Fruit fly (Drosophila melanogaster) whole organism, prepupa: Measurements from ENCODE around the gene Dpp10.

Source experiments
- CG10631 ChIP-seq: fragments of 200-800 bp; sonication (Bioruptor generic); optimal IDR thresholded peaks from 2 replicates; lab custom pipeline; 2016; ENCODE audit warnings: missing biosample characterization, missing genetic modification characterization
- CG10669 ChIP-seq: fragments of 200-800 bp; sonication (Bioruptor generic); optimal IDR thresholded peaks from 3 replicates; lab custom pipeline; 2018; ENCODE audit warnings: missing biosample characterization, mild to moderate bottlenecking, missing genetic modification characterization, moderate library complexity
- CG15336 ChIP-seq: fragments of 200-800 bp; sonication (Bioruptor generic); IDR thresholded peaks from 2 replicates; pipeline ENCODE4 v1.3.6; 2022; ENCODE audit warnings: missing biosample characterization, missing genetic modification characterization
- CG1621 ChIP-seq: fragments of 200-800 bp; sonication (Bioruptor generic); optimal IDR thresholded peaks from 3 replicates; lab custom pipeline; 2018; ENCODE audit warnings: missing biosample characterization, mild to moderate bottlenecking, missing genetic modification characterization
- CG16779 ChIP-seq: fragments of 200-800 bp; sonication (Bioruptor generic); optimal IDR thresholded peaks from 3 replicates; lab custom pipeline; 2017; ENCODE audit warnings: missing biosample characterization, mild to moderate bottlenecking, missing genetic modification characterization
- CG31627 ChIP-seq: fragments of 200-800 bp; sonication (Bioruptor generic); optimal IDR thresholded peaks from 3 replicates; lab custom pipeline; 2016; ENCODE audit warnings: missing biosample characterization, missing genetic modification characterization
- CG32006 ChIP-seq: fragments of 200-800 bp; sonication (Bioruptor generic); optimal IDR thresholded peaks from 3 replicates; lab custom pipeline; 2017; ENCODE audit warnings: missing biosample characterization, mild to moderate bottlenecking, missing genetic modification characterization
- CG34406 ChIP-seq: fragments of 200-800 bp; sonication (Bioruptor generic); optimal IDR thresholded peaks from 3 replicates; lab custom pipeline; 2016; ENCODE audit warnings: missing biosample characterization, missing genetic modification characterization
- CG6163 ChIP-seq: fragments of 200-800 bp; sonication (Bioruptor generic); IDR thresholded peaks from 3 replicates; pipeline ENCODE4 v1.3.6; 2022; ENCODE audit warnings: missing biosample characterization, missing genetic modification characterization
- CG7368 ChIP-seq: fragments of 200-800 bp; sonication (Bioruptor generic); optimal IDR thresholded peaks from 3 replicates; lab custom pipeline; 2016; ENCODE audit warnings: missing biosample characterization, missing genetic modification characterization
- CG8119 ChIP-seq: fragments of 200-800 bp; sonication (Bioruptor generic); IDR thresholded peaks from 3 replicates; pipeline ENCODE4 v1.3.6; 2022; ENCODE audit warnings: missing biosample characterization, missing genetic modification characterization
- CG8632 ChIP-seq: fragments of 200-800 bp; sonication (Bioruptor generic); optimal IDR thresholded peaks from 3 replicates; lab custom pipeline; 2016; ENCODE audit warnings: missing biosample characterization, missing genetic modification characterization
- Eip75B ChIP-seq: fragments of 200-800 bp; sonication (Bioruptor generic); optimal IDR thresholded peaks from 3 replicates; lab custom pipeline; 2016; ENCODE audit warnings: missing biosample characterization, missing genetic modification characterization
- Eip78C ChIP-seq: fragments of 200-800 bp; sonication (Bioruptor generic); peaks from one replicate; lab custom pipeline; 2016; ENCODE audit warnings: missing biosample characterization, missing genetic modification characterization
- Ets21C ChIP-seq: fragments of 200-800 bp; sonication (Bioruptor generic); optimal IDR thresholded peaks from 3 replicates; lab custom pipeline; 2016; ENCODE audit warnings: missing biosample characterization, missing genetic modification characterization
- Hr38 ChIP-seq: sonication (Bioruptor generic); optimal IDR thresholded peaks from 2 replicates; lab custom pipeline; 2016; ENCODE audit warnings: missing biosample characterization, missing genetic modification characterization
- Hr4 ChIP-seq: fragments of 200-800 bp; sonication (Bioruptor generic); optimal IDR thresholded peaks from 3 replicates; lab custom pipeline; 2016; ENCODE audit warnings: missing biosample characterization, missing genetic modification characterization
- Lpt ChIP-seq: fragments of 200-800 bp; sonication (Bioruptor generic); optimal IDR thresholded peaks from 3 replicates; lab custom pipeline; 2016; ENCODE audit warnings: missing biosample characterization, missing genetic modification characterization
- Met ChIP-seq: fragments of 200-800 bp; sonication (Bioruptor generic); optimal IDR thresholded peaks from 3 replicates; lab custom pipeline; 2016; ENCODE audit warnings: missing biosample characterization, missing genetic modification characterization
- Sox15 ChIP-seq: fragments of 200-800 bp; sonication (Bioruptor generic); optimal IDR thresholded peaks from 3 replicates; lab custom pipeline; 2016; ENCODE audit warnings: missing biosample characterization, missing genetic modification characterization
- cyc ChIP-seq: fragments of 200-800 bp; sonication (Bioruptor generic); optimal IDR thresholded peaks from 3 replicates; lab custom pipeline; 2016; ENCODE audit warnings: missing biosample characterization, missing genetic modification characterization
- dsx ChIP-seq: fragments of 200-800 bp; optimal IDR thresholded peaks from 3 replicates; lab custom pipeline; 2019; ENCODE audit warnings: missing biosample characterization, mild to moderate bottlenecking, missing genetic modification characterization, moderate library complexity; ENCODE audit not compliant: poor library complexity, severe bottlenecking
- eg ChIP-seq: fragments of 200-800 bp; sonication (Bioruptor generic); IDR thresholded peaks from 3 replicates; pipeline ENCODE4 v1.3.6; 2022; ENCODE audit warnings: missing biosample characterization, missing genetic modification characterization
- esn ChIP-seq: fragments of 200-800 bp; sonication (Bioruptor generic); optimal IDR thresholded peaks from 2 replicates; lab custom pipeline; 2016; ENCODE audit warnings: missing biosample characterization, mild to moderate bottlenecking, missing genetic modification characterization, moderate library complexity
- fkh ChIP-seq: fragments of 200-800 bp; sonication (Bioruptor generic); optimal IDR thresholded peaks from 3 replicates; lab custom pipeline; 2017; ENCODE audit warnings: missing biosample characterization, mild to moderate bottlenecking, missing genetic modification characterization, moderate library complexity
- net ChIP-seq: fragments of 200-800 bp; sonication (Bioruptor generic); optimal IDR thresholded peaks from 3 replicates; lab custom pipeline; 2016; ENCODE audit warnings: missing biosample characterization, missing genetic modification characterization
- spab ChIP-seq: fragments of 200-800 bp; sonication (Bioruptor generic); optimal IDR thresholded peaks from 2 replicates; lab custom pipeline; 2017; ENCODE audit warnings: missing biosample characterization, mild to moderate bottlenecking, missing genetic modification characterization, missing genetic modification reagents
- ss ChIP-seq, 2 experiments: fragments of 200-800 bp; sonication (Bioruptor generic); optimal IDR thresholded peaks; 2 replicates in 1 of 2; 3 replicates in 1 of 2; lab custom pipeline; 2017 to 2018; ENCODE audit warnings: mild to moderate bottlenecking in 2 of 2, missing biosample characterization in 2 of 2, missing genetic modification characterization in 2 of 2, moderate library complexity in 1 of 2
- svp ChIP-seq: fragments of 200-800 bp; sonication (Bioruptor generic); peaks from one replicate; lab custom pipeline; 2016; ENCODE audit warnings: missing biosample characterization, missing genetic modification characterization
- vri ChIP-seq: fragments of 200-800 bp; sonication (Bioruptor generic); optimal IDR thresholded peaks from 3 replicates; lab custom pipeline; 2016; ENCODE audit warnings: missing biosample characterization, mild to moderate bottlenecking, missing genetic modification characterization

Dpp10 gene

dm6 chr2L:6547978-6548377, 52.9 kb downstream of the Dpp10 start:
- TF ChIP-seq fkh (GFP tag; lab: Kevin White, UChicago) (peak; percentile 16), vri (GFP tag; lab: Kevin White, UChicago) (no peak)

- peak; percentile 47 for TF ChIP-seq svp (GFP tag; lab: Kevin White, UChicago)
- TF ChIP-seq CG32006: no peak
Measured at dm6 chr2L:6546883-6547471, 53.9 kb downstream of the Dpp10 start, which contains the start of gene eya. TSS of gene eya (minus strand) at chr2L:6546976.

- peak; percentile 9 for TF ChIP-seq Eip78C (GFP tag; lab: Kevin White, UChicago)
- no peak for TF ChIP-seq eg
- no peak for TF ChIP-seq CG31627 (GFP tag; lab: Kevin White, UChicago)
- no peak for TF ChIP-seq Met
- no peak for TF ChIP-seq CG1621
- no peak for TF ChIP-seq CG8119 (GFP tag; lab: Robert Waterston, UW)
- peak; percentile 33 for TF ChIP-seq svp (GFP tag; lab: Kevin White, UChicago)
- no peak for TF ChIP-seq Eip75B (GFP tag; lab: Kevin White, UChicago)
- no peak for TF ChIP-seq spab (GFP tag; lab: Kevin White, UChicago)
- TF ChIP-seq CG16779 (tag; lab: Kevin White, UChicago): no peak
- no peak for TF ChIP-seq Sox15 (GFP tag; lab: Kevin White, UChicago)
Measured at dm6 chr2L:6539623-6540381, 61.1 kb downstream of the Dpp10 start.

dm6 chr2L:6536044-6536581, 64.8 kb downstream of the Dpp10 start:
- peak in 1 of 2 experiments; percentile 32 for TF ChIP-seq ss (GFP tag; optimal IDR thresholded peaks at IDR 0.05; lab: Kevin White, UChicago)
- TF ChIP-seq CG1621: no peak
- peak; percentile 63 for TF ChIP-seq svp (GFP tag; lab: Kevin White, UChicago)
- no peak for TF ChIP-seq esn (GFP tag; lab: Kevin White, UChicago)
- TF ChIP-seq dsx (GFP tag; lab: Kevin White, UChicago): no peak
- peak; percentile 27; the same call in 1 of the 3 replicates for TF ChIP-seq eg

DNA sequence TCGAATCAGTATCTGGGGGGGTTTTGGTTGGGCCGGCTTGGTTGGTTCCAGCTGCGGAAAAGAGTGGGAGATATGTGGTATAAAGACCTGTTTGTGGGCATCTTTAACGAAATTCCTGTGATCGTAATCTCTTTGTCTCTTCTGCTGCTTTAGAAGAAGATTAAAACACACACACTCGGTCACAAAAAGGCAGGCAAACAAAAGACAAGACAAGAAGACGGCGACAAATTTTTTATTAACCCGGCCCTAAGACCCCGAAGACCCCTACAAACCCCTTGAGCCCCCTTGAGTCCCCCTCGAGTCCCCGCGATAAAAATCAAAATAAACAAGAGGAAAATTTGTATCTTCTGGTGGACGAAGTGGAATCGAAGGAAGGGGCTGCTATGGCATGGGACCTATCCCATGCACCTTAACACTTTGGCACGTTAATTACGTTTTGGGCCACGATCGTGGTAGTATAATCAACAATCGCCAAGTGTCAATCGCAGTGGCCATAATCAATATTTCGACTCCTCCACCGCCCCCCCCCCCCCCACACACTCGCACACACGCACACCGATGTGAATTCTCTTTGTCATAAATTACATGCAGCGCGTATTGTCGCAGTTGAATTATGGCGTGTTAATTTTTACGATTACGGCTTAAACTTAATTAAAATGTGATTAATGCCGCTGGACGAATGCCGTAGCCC, 66.6 kb downstream of the Dpp10 start:
- TF ChIP-seq ss (GFP tag; optimal IDR thresholded peaks at IDR 0.05; lab: Kevin White, UChicago): peak in 1 of 2 experiments; percentile 52
- no peak for TF ChIP-seq net (GFP tag; lab: Kevin White, UChicago)
- no peak for TF ChIP-seq esn (GFP tag; lab: Kevin White, UChicago)
- peak; percentile 55 for TF ChIP-seq fkh (GFP tag; lab: Kevin White, UChicago)
- TF ChIP-seq CG8632: no peak
- TF ChIP-seq CG34406 (GFP tag; lab: Kevin White, UChicago): no peak

dm6 chr2L:6533719-6534118, 67.1 kb downstream of the Dpp10 start:
- TF ChIP-seq Ets21C: no peak
- no peak for TF ChIP-seq Eip75B (GFP tag; lab: Kevin White, UChicago)
- TF ChIP-seq ss (GFP tag; optimal IDR thresholded peaks at IDR 0.05; lab: Kevin White, UChicago): peak in 1 of 2 experiments; percentile 96
- TF ChIP-seq, all 60 proteins: peak for 1

dm6 chr2L:6532977-6533376, 67.9 kb downstream of the Dpp10 start:
- TF ChIP-seq esn (GFP tag; lab: Kevin White, UChicago): no peak
- no peak for TF ChIP-seq CG34406 (GFP tag; lab: Kevin White, UChicago)
- no peak for TF ChIP-seq CG8119 (GFP tag; lab: Robert Waterston, UW)
- no peak for TF ChIP-seq cyc (GFP tag; lab: Kevin White, UChicago)
- no peak for TF ChIP-seq CG6163 (GFP tag; lab: Robert Waterston, UW)
- TF ChIP-seq CG10669 (GFP tag; lab: Kevin White, UChicago): no peak
- TF ChIP-seq CG15336 (GFP tag; lab: Robert Waterston, UW): no peak
- TF ChIP-seq CG7368 (GFP tag; lab: Kevin White, UChicago): no peak
- no peak for TF ChIP-seq CG10631
- no peak for TF ChIP-seq spab (GFP tag; lab: Kevin White, UChicago)
- no peak for TF ChIP-seq Hr4 (GFP tag; lab: Kevin White, UChicago)
- TF ChIP-seq Hr38 (GFP tag; lab: Kevin White, UChicago): no peak
- TF ChIP-seq Lpt (GFP tag; lab: Kevin White, UChicago): no peak
- TF ChIP-seq net (GFP tag; lab: Kevin White, UChicago): no peak
- TF ChIP-seq CG16779 (tag; lab: Kevin White, UChicago): no peak
- TF ChIP-seq, all 60 proteins: peak for 0
